Worm (Caenorhabditis elegans) whole organism, L1 larva: ENCODE measurements around the gene W01B6.6.

Source experiments
- ama-1 ChIP-seq: fragments of 150-350 bp; optimal IDR thresholded peaks from 2 replicates; lab custom pipeline; 2014
- egl-27 ChIP-seq, 2 experiments: fragments of 150-350 bp in 1 of 2; sonication (generic microtip); optimal IDR thresholded peaks; 3 replicates each; lab custom pipeline; 2017 to 2018; ENCODE audit warnings: missing biosample characterization in 2 of 2, missing genetic modification characterization in 2 of 2, missing genetic modification reagents in 2 of 2
- elt-3 ChIP-seq, 6 experiments: fragments of 150-350 bp in 1 of 6; sonication (generic microtip); optimal IDR thresholded peaks; 2 replicates each; lab custom pipeline; 2017 to 2018; ENCODE audit warnings: missing biosample characterization in 6 of 6, missing genetic modification characterization in 6 of 6, inconsistent platforms in 1 of 6
- lin-39 ChIP-seq: fragments of 150-350 bp; optimal IDR thresholded peaks from 2 replicates; lab custom pipeline; 2014; ENCODE audit warnings: missing biosample characterization, missing genetic modification reagents, missing genetic modification characterization
- nhr-11 ChIP-seq: fragments of 150-350 bp; optimal IDR thresholded peaks from 2 replicates; lab custom pipeline; 2014; ENCODE audit warnings: missing biosample characterization, missing genetic modification characterization
- nhr-12 ChIP-seq: sonication (generic microtip); optimal IDR thresholded peaks from 2 replicates; lab custom pipeline; 2017; ENCODE audit warnings: missing biosample characterization, missing genetic modification characterization

DNA sequence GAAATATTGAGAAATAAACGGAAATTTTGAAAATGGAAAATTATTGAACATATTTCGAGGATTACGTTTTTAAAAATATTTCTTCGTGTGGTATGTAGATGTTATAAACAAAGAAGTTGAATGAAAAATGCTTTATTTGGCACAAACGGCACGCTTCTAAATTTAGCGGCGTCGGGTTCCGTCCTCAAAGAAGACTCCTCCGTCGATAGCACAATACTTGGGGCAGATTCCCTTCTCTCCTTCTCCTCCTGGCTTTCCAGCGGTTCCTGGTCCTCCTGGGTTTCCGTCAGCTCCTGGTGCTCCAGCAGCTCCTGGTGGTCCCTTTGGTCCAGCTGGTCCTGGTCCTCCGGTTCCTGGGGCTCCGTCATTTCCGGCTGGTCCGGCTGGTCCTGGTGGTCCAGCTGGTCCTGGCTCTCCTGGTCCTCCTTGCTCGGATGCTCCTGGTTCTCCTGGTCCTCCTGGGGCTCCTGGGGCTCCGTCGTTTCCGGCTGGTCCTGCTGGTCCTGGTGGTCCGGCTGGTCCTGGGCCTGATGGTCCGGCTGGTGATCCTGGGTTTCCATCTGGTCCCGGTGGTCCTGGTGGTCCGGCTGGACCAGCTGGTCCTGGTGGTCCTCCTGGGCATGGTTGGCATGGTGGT is 3.5 kb downstream of the W01B6.6 start, which contains the start of gene W01B6.8:
- TF ChIP-seq egl-27 (tag; optimal IDR thresholded peaks at IDR 0.05; lab: Kevin White, UChicago) = no peak
- TF ChIP-seq nhr-12 (tag; lab: Kevin White, UChicago) = no peak
- no peak for TF ChIP-seq elt-3 (tag; optimal IDR thresholded peaks at IDR 0.05; lab: Kevin White, UChicago)
- no peak for TF ChIP-seq lin-39 (tag; lab: Kevin White, UChicago)
- TF ChIP-seq nhr-11 (tag; lab: Kevin White, UChicago) = no peak
- no peak for TF ChIP-seq ama-1 (lab: Kevin White, UChicago)
